Fruit fly (Drosophila melanogaster) whole organism, embryonic: ENCODE measurements around the gene MED15.

Source experiments
- Asciz ChIP-seq: fragments of 200-800 bp; sonication (Bioruptor generic); optimal IDR thresholded peaks from 2 replicates; lab custom pipeline; 2017; ENCODE audit warnings: missing biosample characterization, mild to moderate bottlenecking, missing genetic modification characterization, missing genetic modification reagents
- Atf-2 ChIP-seq: fragments of 200-800 bp; sonication (Bioruptor generic); optimal IDR thresholded peaks from 2 replicates; lab custom pipeline; 2016; ENCODE audit warnings: missing biosample characterization, missing genetic modification characterization
- Awh ChIP-seq: fragments of 200-800 bp; sonication (Bioruptor generic); IDR thresholded peaks from 2 replicates; pipeline ENCODE4, ENCODE4 v1.3.6; 2022; ENCODE audit warnings: missing biosample characterization, missing genetic modification characterization
- CG11247 ChIP-seq: fragments of 200-800 bp; sonication (Bioruptor generic); IDR thresholded peaks from 2 replicates; pipeline ENCODE4 v1.3.6; 2022; ENCODE audit warnings: missing biosample characterization, missing genetic modification characterization
- CG11504 ChIP-seq: fragments of 200-800 bp; sonication (Bioruptor generic); optimal IDR thresholded peaks from 3 replicates; lab custom pipeline; 2019; ENCODE audit warnings: missing biosample characterization, mild to moderate bottlenecking, missing genetic modification characterization, moderate library complexity
- CG11696 ChIP-seq: fragments of 200-800 bp; sonication (Bioruptor generic); IDR thresholded peaks from 2 replicates; pipeline ENCODE4 v1.3.6; 2022; ENCODE audit warnings: missing biosample characterization, missing genetic modification characterization
- CG1233 ChIP-seq: fragments of 200-800 bp; sonication (Bioruptor generic); optimal IDR thresholded peaks from 4 replicates; lab custom pipeline; 2018; ENCODE audit warnings: missing biosample characterization, mild to moderate bottlenecking, missing genetic modification characterization
- CG14965 ChIP-seq: fragments of 200-800 bp; sonication (Bioruptor generic); optimal IDR thresholded peaks from 2 replicates; lab custom pipeline; 2016; ENCODE audit warnings: missing biosample characterization, missing genetic modification characterization, borderline replicate concordance
- CG1529 ChIP-seq: fragments of 200-800 bp; sonication (Bioruptor generic); optimal IDR thresholded peaks from 3 replicates; lab custom pipeline; 2018; ENCODE audit warnings: missing biosample characterization, missing genetic modification characterization
- CG17568 ChIP-seq: fragments of 200-800 bp; sonication (Bioruptor generic); optimal IDR thresholded peaks from 2 replicates; lab custom pipeline; 2018; ENCODE audit warnings: missing biosample characterization, mild to moderate bottlenecking, missing genetic modification characterization, moderate library complexity
- CG2678 ChIP-seq: fragments of 200-800 bp; sonication (Bioruptor generic); optimal IDR thresholded peaks from 3 replicates; lab custom pipeline; 2019; ENCODE audit warnings: missing biosample characterization, mild to moderate bottlenecking, missing genetic modification characterization, moderate library complexity
- CG34224 ChIP-seq: fragments of 200-800 bp; sonication (Bioruptor generic); IDR thresholded peaks from 3 replicates; pipeline ENCODE4 v1.3.6; 2022; ENCODE audit warnings: missing biosample characterization, missing genetic modification characterization; ENCODE audit not compliant: partially characterized antibody
- CG3995 ChIP-seq: fragments of 200-800 bp; sonication (Bioruptor generic); optimal IDR thresholded peaks from 3 replicates; lab custom pipeline; 2016; ENCODE audit warnings: missing biosample characterization, missing genetic modification characterization
- CG4360 ChIP-seq: fragments of 200-800 bp; sonication (Bioruptor generic); IDR thresholded peaks from 2 replicates; pipeline ENCODE4 v1.3.6; 2022; ENCODE audit warnings: missing biosample characterization, missing genetic modification characterization
- CG4404 ChIP-seq: fragments of 200-800 bp; sonication (Bioruptor generic); IDR thresholded peaks from 2 replicates; pipeline ENCODE4 v1.3.6; 2022; ENCODE audit warnings: missing biosample characterization, missing genetic modification characterization
- CG9797 ChIP-seq: fragments of 200-800 bp; sonication (Bioruptor generic); optimal IDR thresholded peaks from 3 replicates; lab custom pipeline; 2018; ENCODE audit warnings: missing biosample characterization, mild to moderate bottlenecking, missing genetic modification characterization
- CoRest ChIP-seq: fragments of 200-800 bp; sonication (Bioruptor generic); optimal IDR thresholded peaks from 3 replicates; lab custom pipeline; 2018; ENCODE audit warnings: missing biosample characterization, mild to moderate bottlenecking, missing genetic modification characterization, moderate library complexity
- D19A ChIP-seq: fragments of 200-800 bp; optimal IDR thresholded peaks from 3 replicates; lab custom pipeline; 2019; ENCODE audit warnings: missing biosample characterization, mild to moderate bottlenecking, missing genetic modification characterization, moderate library complexity
- Dll ChIP-seq: fragments of 200-800 bp; sonication (Bioruptor generic); IDR thresholded peaks from 4 replicates; pipeline ENCODE4 v1.3.6; 2022; ENCODE audit warnings: missing biosample characterization, missing genetic modification characterization; ENCODE audit not compliant: partially characterized antibody
- Dref ChIP-seq: fragments of 200-800 bp; sonication (Bioruptor generic); IDR thresholded peaks from 2 replicates; pipeline ENCODE4 v1.3.6; 2022; ENCODE audit warnings: missing biosample characterization, missing genetic modification characterization
- Hr78 ChIP-seq, 2 experiments: fragments of 200-800 bp in 1 of 2; fragments of >200 bp in 1 of 2; sonication (Bioruptor generic) in 1 of 2; optimal IDR thresholded peaks; 2 replicates each; lab custom pipeline; 2017 to 2019; ENCODE audit warnings: missing biosample characterization in 2 of 2, missing genetic modification characterization in 2 of 2, mild to moderate bottlenecking in 1 of 2, moderate library complexity in 1 of 2
- Mad ChIP-seq: fragments of 200-800 bp; sonication (Bioruptor generic); optimal IDR thresholded peaks from 2 replicates; lab custom pipeline; 2016; ENCODE audit warnings: missing biosample characterization, missing genetic modification characterization
- Max ChIP-seq: fragments of 200-800 bp; sonication (Bioruptor generic); optimal IDR thresholded peaks from 2 replicates; lab custom pipeline; 2016; ENCODE audit warnings: missing biosample characterization, mild to moderate bottlenecking, missing genetic modification characterization
- NK7.1 ChIP-seq: fragments of 200-800 bp; sonication (Bioruptor generic); optimal IDR thresholded peaks from 3 replicates; lab custom pipeline; 2016; ENCODE audit warnings: missing biosample characterization, missing genetic modification characterization
- Six4 ChIP-seq: fragments of 200-800 bp; sonication (Bioruptor generic); optimal IDR thresholded peaks from 2 replicates; lab custom pipeline; 2016; ENCODE audit warnings: missing biosample characterization, missing genetic modification characterization
- Taf1 ChIP-seq: fragments of 200-800 bp; sonication (Bioruptor generic); IDR thresholded peaks from 2 replicates; pipeline ENCODE4 v1.3.6; 2022; ENCODE audit warnings: missing biosample characterization, missing genetic modification characterization
- Xrp1 ChIP-seq: fragments of 200-800 bp; sonication (Bioruptor generic); IDR thresholded peaks from 2 replicates; pipeline ENCODE4 v1.3.6; 2022; ENCODE audit warnings: missing biosample characterization, missing genetic modification characterization
- bowl ChIP-seq: fragments of 200-800 bp; sonication (Bioruptor generic); IDR thresholded peaks from 2 replicates; pipeline ENCODE4 v1.3.6; 2022; ENCODE audit warnings: missing biosample characterization, missing genetic modification characterization
- br ChIP-seq: fragments of >200 bp; optimal IDR thresholded peaks from 2 replicates; lab custom pipeline; 2017
- ems ChIP-seq: fragments of 200-800 bp; sonication (Bioruptor generic); optimal IDR thresholded peaks from 3 replicates; lab custom pipeline; 2016; ENCODE audit warnings: missing biosample characterization, missing genetic modification characterization
- en ChIP-seq: fragments of 200-800 bp; sonication (Bioruptor generic); optimal IDR thresholded peaks from 2 replicates; lab custom pipeline; 2016; ENCODE audit warnings: missing biosample characterization, missing genetic modification characterization
- eve ChIP-seq, 2 experiments: fragments of >200 bp; optimal IDR thresholded peaks; 2 replicates each; lab custom pipeline; 2017; ENCODE audit warnings: missing biosample characterization in 2 of 2, missing genetic modification characterization in 2 of 2
- exex ChIP-seq: fragments of 200-800 bp; sonication (Bioruptor generic); optimal IDR thresholded peaks from 4 replicates; lab custom pipeline; 2018; ENCODE audit warnings: missing biosample characterization, mild to moderate bottlenecking, missing genetic modification characterization, moderate library complexity
- fru ChIP-seq: fragments of >200 bp; optimal IDR thresholded peaks from 2 replicates; lab custom pipeline; 2017
- gce ChIP-seq: fragments of 200-800 bp; sonication (Bioruptor generic); IDR thresholded peaks from 3 replicates; pipeline ENCODE4 v1.3.6; 2022; ENCODE audit warnings: missing biosample characterization, missing genetic modification characterization
- hkb ChIP-seq, 2 experiments: fragments of 200-800 bp in 1 of 2; fragments of >200 bp in 1 of 2; sonication (Bioruptor generic) in 1 of 2; IDR thresholded peaks in 1 of 2; optimal IDR thresholded peaks in 1 of 2; 2 replicates each; pipeline versions ENCODE4 v1.3.6 to Lab custom; 2017 to 2022; ENCODE audit warnings: missing biosample characterization in 1 of 2, missing genetic modification characterization in 1 of 2
- maf-S ChIP-seq: fragments of 200-800 bp; sonication (Bioruptor generic); optimal IDR thresholded peaks from 2 replicates; lab custom pipeline; 2016; ENCODE audit warnings: missing biosample characterization, missing genetic modification characterization
- mam ChIP-seq: fragments of 200-800 bp; sonication (Bioruptor generic); optimal IDR thresholded peaks from 3 replicates; lab custom pipeline; 2016; ENCODE audit warnings: missing biosample characterization, missing genetic modification characterization
- odd ChIP-seq: fragments of 200-800 bp; sonication (Bioruptor generic); optimal IDR thresholded peaks from 2 replicates; lab custom pipeline; 2017; ENCODE audit warnings: missing biosample characterization, mild to moderate bottlenecking, missing genetic modification characterization
- onecut ChIP-seq: fragments of 200-800 bp; sonication (Bioruptor generic); IDR thresholded peaks from 2 replicates; pipeline ENCODE4 v1.3.6; 2022; ENCODE audit warnings: missing biosample characterization, missing genetic modification characterization
- phol ChIP-seq: fragments of 200-800 bp; sonication (Bioruptor generic); optimal IDR thresholded peaks from 3 replicates; lab custom pipeline; 2018; ENCODE audit warnings: missing biosample characterization, mild to moderate bottlenecking, missing genetic modification characterization, moderate library complexity
- pum ChIP-seq: fragments of 200-800 bp; sonication (Bioruptor generic); optimal IDR thresholded peaks from 2 replicates; lab custom pipeline; 2016; ENCODE audit warnings: missing biosample characterization, missing genetic modification characterization
- schlank ChIP-seq: fragments of 200-800 bp; sonication (Bioruptor generic); optimal IDR thresholded peaks from 2 replicates; lab custom pipeline; 2018; ENCODE audit warnings: missing biosample characterization, mild to moderate bottlenecking, missing genetic modification characterization
- sd ChIP-seq: fragments of 200-800 bp; sonication (Bioruptor generic); optimal IDR thresholded peaks from 3 replicates; lab custom pipeline; 2018; ENCODE audit warnings: missing biosample characterization, mild to moderate bottlenecking, missing genetic modification characterization, moderate library complexity
- sna ChIP-seq: fragments of 200-800 bp; sonication (Bioruptor generic); IDR thresholded peaks from 2 replicates; pipeline ENCODE4 v1.3.6; 2022; ENCODE audit warnings: missing biosample characterization, missing genetic modification characterization; ENCODE audit not compliant: partially characterized antibody
- stc ChIP-seq: fragments of 200-800 bp; sonication (Bioruptor generic); IDR thresholded peaks from 2 replicates; pipeline ENCODE4 v1.3.6; 2022; ENCODE audit warnings: missing biosample characterization, missing genetic modification characterization
- tna ChIP-seq: fragments of 200-800 bp; sonication (Bioruptor generic); IDR thresholded peaks from 2 replicates; pipeline ENCODE4 v1.3.6; 2022; ENCODE audit warnings: missing biosample characterization, missing genetic modification characterization; ENCODE audit not compliant: partially characterized antibody
- trem ChIP-seq: fragments of 200-800 bp; optimal IDR thresholded peaks from 3 replicates; lab custom pipeline; 2019; ENCODE audit warnings: missing biosample characterization, mild to moderate bottlenecking, missing genetic modification characterization, moderate library complexity

The MED15 gene

DNA sequence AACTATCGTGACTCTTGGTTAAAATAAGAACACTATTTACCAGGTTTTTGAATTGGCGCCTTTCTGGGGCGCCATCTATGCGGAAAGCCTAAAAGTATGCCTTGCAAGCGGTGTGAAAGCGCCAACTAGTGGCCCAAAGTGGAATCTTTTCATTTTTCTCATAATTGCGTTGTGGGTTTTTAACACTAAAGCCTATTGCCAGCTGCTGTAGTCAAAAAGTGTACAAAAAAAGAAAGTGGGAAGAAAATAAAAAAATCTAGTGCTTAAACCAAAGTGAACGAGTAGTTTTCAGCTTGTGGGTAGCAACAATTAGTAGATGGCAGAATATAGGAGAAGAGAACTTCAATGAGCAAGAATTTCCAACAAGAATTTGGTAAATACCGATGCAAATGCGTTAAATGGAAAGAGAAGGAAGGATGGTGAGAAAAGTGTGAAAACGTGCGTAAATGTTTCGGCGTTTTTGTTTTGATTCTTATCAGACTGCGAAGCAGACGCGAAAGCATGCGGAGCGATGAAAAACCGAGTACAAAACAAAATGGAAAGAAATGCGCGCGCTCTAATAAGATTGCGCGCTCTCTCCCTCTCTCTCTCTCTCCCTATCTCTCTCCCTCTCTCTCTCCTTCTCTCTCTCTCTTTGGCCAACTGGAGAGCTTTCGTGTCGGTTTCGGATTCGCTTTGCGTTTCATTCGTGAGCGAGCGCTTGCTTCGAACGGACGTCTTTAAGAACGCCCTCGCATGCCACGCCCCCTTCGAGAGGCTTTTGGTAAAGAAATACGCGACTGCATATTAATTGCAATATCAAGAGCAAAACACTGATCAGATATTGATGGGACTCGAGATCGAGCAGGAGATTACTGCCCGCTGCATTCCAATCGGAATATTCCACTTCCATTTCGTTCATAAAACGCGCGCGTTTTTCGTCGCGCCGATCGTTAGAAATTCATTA, 17.6 kb downstream of the MED15 start (continued):
- TF ChIP-seq CG34224 (GFP tag; lab: Robert Waterston, UW) (peak; percentile 88), br (lab: Kevin White, UChicago) (no peak), en (GFP tag; lab: Kevin White, UChicago) (peak; percentile 5), hkb (optimal IDR thresholded peaks at IDR 0.05; lab: Kevin White, UChicago) (peak; percentile 78), hkb (GFP tag; IDR thresholded peaks at IDR 0.05; lab: Robert Waterston, UW) (peak; percentile 60), NK7.1 (peak; percentile 17), CG4360 (GFP tag; lab: Robert Waterston, UW) (peak; percentile 41; the same call in 1 of the 2 replicates), schlank (peak; percentile 59), Dref (GFP tag; lab: Robert Waterston, UW) (peak; percentile 43), pum (GFP tag; lab: Kevin White, UChicago) (peak; percentile 83), Dll (GFP tag; lab: Robert Waterston, UW) (peak; percentile 56; the same call in 3 of the 4 replicates), odd (peak; percentile 83), CG14965 (no peak), Hr78 (GFP tag; optimal IDR thresholded peaks at IDR 0.05; lab: Kevin White, UChicago) (no peak), ems (GFP tag; lab: Kevin White, UChicago) (peak; percentile 56), CG3995 (GFP tag; lab: Kevin White, UChicago) (no peak), D19A (tag; lab: Kevin White, UChicago) (peak; percentile 4), CG4404 (GFP tag; lab: Robert Waterston, UW) (peak; percentile 57), sd (tag; lab: Kevin White, UChicago) (peak; percentile 79), CG1233 (GFP tag; lab: Kevin White, UChicago) (peak; percentile 35), eve (GFP tag; optimal IDR thresholded peaks at IDR 0.05; lab: Kevin White, UChicago) (peak in 1 of 2 experiments; percentile 86), fru (lab: Kevin White, UChicago) (no peak), Six4 (GFP tag; lab: Kevin White, UChicago) (peak; percentile 2), stc (GFP tag; lab: Robert Waterston, UW) (peak; percentile 62; the same call in 1 of the 2 replicates), bowl (no peak; the same call in 1 of the 2 replicates), mam (GFP tag; lab: Kevin White, UChicago) (peak; percentile 70), Atf-2 (GFP tag; lab: Kevin White, UChicago) (peak; percentile 64), gce (GFP tag; lab: Robert Waterston, UW) (peak; percentile 44; the same call in 2 of the 3 replicates), sna (GFP tag; lab: Robert Waterston, UW) (no peak; the same call in none of the 2 replicates), Asciz (GFP tag; lab: Kevin White, UChicago) (no peak), phol (tag; lab: Kevin White, UChicago) (peak; percentile 56), Mad (GFP tag; lab: Kevin White, UChicago) (peak; percentile 59), CG11504 (tag; lab: Kevin White, UChicago) (peak; percentile 65), CG2678 (tag; lab: Kevin White, UChicago) (no peak), CG17568 (GFP tag; lab: Kevin White, UChicago) (peak; percentile 47), maf-S (GFP tag; lab: Kevin White, UChicago) (peak; percentile 73), Taf1 (GFP tag; lab: Robert Waterston, UW) (no peak), CoRest (tag; lab: Kevin White, UChicago) (peak; percentile 67), CG9797 (GFP tag; lab: Kevin White, UChicago) (peak; percentile 25), CG1529 (no peak), Xrp1 (peak; percentile 56), Awh (GFP tag; lab: Robert Waterston, UW) (peak; percentile 31), onecut (GFP tag; lab: Robert Waterston, UW) (peak; percentile 79), CG11247 (GFP tag; lab: Robert Waterston, UW) (peak; percentile 79), exex (tag; lab: Kevin White, UChicago) (peak; percentile 78), trem (tag; lab: Kevin White, UChicago) (no peak), CG11696 (GFP tag; lab: Robert Waterston, UW) (peak; percentile 64; the same call in 1 of the 2 replicates), Max (GFP tag; lab: Kevin White, UChicago) (peak; percentile 39), tna (0 out of 2 replicates have a peak, but pooled peaks have one; percentile 24)
